Worm (Caenorhabditis elegans) whole organism, L1 larva: ENCODE results near the gene fbxb-58.

ENCODE experiments used
- C04F5.9 ChIP-seq: sonication (generic microtip); optimal IDR thresholded peaks from 2 replicates; lab custom pipeline; 2016; ENCODE audit warnings: missing genetic modification characterization, missing compliant biosample characterization
- C16A3.4 ChIP-seq: fragments of 150-350 bp; optimal IDR thresholded peaks from 2 replicates; lab custom pipeline; 2014; ENCODE audit warnings: missing biosample characterization, missing genetic modification characterization
- Y116A8C.19 ChIP-seq: sonication (generic microtip); optimal IDR thresholded peaks from 2 replicates; lab custom pipeline; 2016; ENCODE audit warnings: missing compliant biosample characterization, missing genetic modification characterization, borderline replicate concordance
- aha-1 ChIP-seq: fragments of 150-350 bp; optimal IDR thresholded peaks from 2 replicates; lab custom pipeline; 2014; ENCODE audit warnings: missing biosample characterization, missing genetic modification characterization
- alr-1 ChIP-seq: fragments of 200-800 bp; sonication (Bioruptor generic); optimal IDR thresholded peaks from 2 replicates; lab custom pipeline; 2018; ENCODE audit warnings: borderline replicate concordance, mild to moderate bottlenecking, missing genetic modification characterization, missing compliant biosample characterization
- aly-2 ChIP-seq: fragments of 150-350 bp; optimal IDR thresholded peaks from 2 replicates; lab custom pipeline; 2014; ENCODE audit warnings: missing biosample characterization, missing genetic modification characterization
- ama-1 ChIP-seq: fragments of 150-350 bp; optimal IDR thresholded peaks from 2 replicates; lab custom pipeline; 2014
- blmp-1 ChIP-seq: fragments of 150-350 bp; optimal IDR thresholded peaks from 2 replicates; lab custom pipeline; 2014; ENCODE audit warnings: missing biosample characterization, missing genetic modification characterization
- ceh-63 ChIP-seq: fragments of 200-800 bp; sonication (Bioruptor generic); optimal IDR thresholded peaks from 2 replicates; lab custom pipeline; 2018; ENCODE audit warnings: mild to moderate bottlenecking, missing genetic modification characterization, missing compliant biosample characterization
- ceh-82 ChIP-seq, 3 experiments: fragments of 150-350 bp in 1 of 3; sonication (generic microtip) in 2 of 3; optimal IDR thresholded peaks; 2 replicates each; lab custom pipeline; 2014 to 2017; ENCODE audit warnings: missing biosample characterization in 3 of 3, missing genetic modification characterization in 3 of 3
- ceh-88 ChIP-seq: fragments of 200-800 bp; sonication (Bioruptor generic); IDR thresholded peaks from 2 replicates; pipeline ENCODE4 v1.3.6; 2022; ENCODE audit warnings: missing genetic modification characterization, missing compliant biosample characterization
- ces-1 ChIP-seq: fragments of 150-350 bp; optimal IDR thresholded peaks from 2 replicates; lab custom pipeline; 2014; ENCODE audit warnings: missing biosample characterization, missing genetic modification reagents, missing genetic modification characterization
- dpl-1 ChIP-seq, 3 experiments: fragments of 150-350 bp in 2 of 3; sonication (generic microtip) in 1 of 3; optimal IDR thresholded peaks; 2 replicates each; lab custom pipeline; 2014 to 2017; ENCODE audit warnings: missing biosample characterization in 3 of 3, missing genetic modification characterization in 3 of 3, missing genetic modification reagents in 3 of 3
- efl-3 ChIP-seq: fragments of 200-800 bp; sonication (Bioruptor generic); optimal IDR thresholded peaks from 2 replicates; lab custom pipeline; 2018; ENCODE audit warnings: mild to moderate bottlenecking, missing genetic modification characterization, missing compliant biosample characterization
- egl-27 ChIP-seq, 2 experiments: fragments of 150-350 bp in 1 of 2; sonication (generic microtip); optimal IDR thresholded peaks; 3 replicates each; lab custom pipeline; 2017 to 2018; ENCODE audit warnings: missing biosample characterization in 2 of 2, missing genetic modification characterization in 2 of 2, missing genetic modification reagents in 2 of 2
- elt-3 ChIP-seq, 6 experiments: fragments of 150-350 bp in 1 of 6; sonication (generic microtip); optimal IDR thresholded peaks; 2 replicates each; lab custom pipeline; 2017 to 2018; ENCODE audit warnings: missing biosample characterization in 6 of 6, missing genetic modification characterization in 6 of 6, inconsistent platforms in 1 of 6
- fkh-10 ChIP-seq: sonication (generic microtip); optimal IDR thresholded peaks from 2 replicates; lab custom pipeline; 2017; ENCODE audit warnings: missing biosample characterization, missing genetic modification reagents, missing genetic modification characterization
- hlh-17 ChIP-seq: fragments of 200-800 bp; sonication (Bioruptor generic); optimal IDR thresholded peaks from 2 replicates; lab custom pipeline; 2018; ENCODE audit warnings: missing genetic modification characterization, mild to moderate bottlenecking, missing compliant biosample characterization, moderate library complexity, borderline replicate concordance
- hpl-2 ChIP-seq: fragments of 150-350 bp; optimal IDR thresholded peaks from 2 replicates; lab custom pipeline; 2014; ENCODE audit warnings: missing biosample characterization, missing genetic modification reagents, missing genetic modification characterization
- irx-1 ChIP-seq: sonication (generic microtip); optimal IDR thresholded peaks from 2 replicates; lab custom pipeline; 2016; ENCODE audit warnings: missing genetic modification characterization, missing compliant biosample characterization
- isw-1 ChIP-seq: fragments of 200-800 bp; sonication (Bioruptor generic); IDR thresholded peaks from 2 replicates; pipeline ENCODE4 v1.3.6; 2022; ENCODE audit warnings: missing genetic modification characterization, missing compliant biosample characterization
- lin-14 ChIP-seq: fragments of 200-800 bp; sonication (Bioruptor generic); optimal IDR thresholded peaks from 2 replicates; lab custom pipeline; 2018; ENCODE audit warnings: mild to moderate bottlenecking, missing genetic modification characterization, moderate library complexity, missing compliant biosample characterization
- lin-39 ChIP-seq: fragments of 150-350 bp; optimal IDR thresholded peaks from 2 replicates; lab custom pipeline; 2014; ENCODE audit warnings: missing biosample characterization, missing genetic modification reagents, missing genetic modification characterization
- lsy-2 ChIP-seq, 2 experiments: fragments of 150-350 bp; optimal IDR thresholded peaks; 2 replicates each; lab custom pipeline; 2014; ENCODE audit warnings: missing biosample characterization in 2 of 2, missing genetic modification characterization in 2 of 2
- mep-1 ChIP-seq: fragments of 150-350 bp; optimal IDR thresholded peaks from 2 replicates; lab custom pipeline; 2014; ENCODE audit warnings: missing biosample characterization, missing genetic modification characterization
- nhr-11 ChIP-seq: fragments of 150-350 bp; optimal IDR thresholded peaks from 2 replicates; lab custom pipeline; 2014; ENCODE audit warnings: missing biosample characterization, missing genetic modification characterization
- nhr-19 ChIP-seq: fragments of 200-800 bp; sonication (Bioruptor generic); conservative IDR thresholded peaks from 2 replicates; pipeline ENCODE4 v1.3.6; 2022; ENCODE audit warnings: missing genetic modification characterization, missing compliant biosample characterization
- nhr-20 ChIP-seq: sonication (generic microtip); optimal IDR thresholded peaks from 2 replicates; lab custom pipeline; 2016; ENCODE audit warnings: mild to moderate bottlenecking, missing genetic modification characterization, missing compliant biosample characterization
- nhr-47 ChIP-seq: sonication (generic microtip); optimal IDR thresholded peaks from 2 replicates; lab custom pipeline; 2016; ENCODE audit warnings: mild to moderate bottlenecking, missing genetic modification characterization, moderate library complexity, missing compliant biosample characterization
- nhr-77 ChIP-seq: fragments of 150-350 bp; optimal IDR thresholded peaks from 2 replicates; lab custom pipeline; 2014; ENCODE audit warnings: missing biosample characterization, missing genetic modification characterization
- nhr-85 ChIP-seq: sonication (generic microtip); peaks from one replicate; lab custom pipeline; 2016; ENCODE audit warnings: missing genetic modification characterization, inconsistent platforms, missing compliant biosample characterization
- pax-3 ChIP-seq: fragments of 200-800 bp; sonication (Bioruptor generic); optimal IDR thresholded peaks from 2 replicates; lab custom pipeline; 2018; ENCODE audit warnings: mild to moderate bottlenecking, missing genetic modification characterization, moderate library complexity, missing compliant biosample characterization
- rnt-1 ChIP-seq: sonication (generic microtip); optimal IDR thresholded peaks from 2 replicates; lab custom pipeline; 2016; ENCODE audit warnings: mild to moderate bottlenecking, missing genetic modification characterization, moderate library complexity, missing compliant biosample characterization
- snu-23 ChIP-seq: sonication (generic microtip); optimal IDR thresholded peaks from 2 replicates; lab custom pipeline; 2016; ENCODE audit warnings: missing genetic modification characterization, missing compliant biosample characterization
- sox-4 ChIP-seq: sonication (generic microtip); optimal IDR thresholded peaks from 2 replicates; lab custom pipeline; 2016; ENCODE audit warnings: missing genetic modification characterization, missing compliant biosample characterization
- sptf-1 ChIP-seq: fragments of 150-350 bp; optimal IDR thresholded peaks from 2 replicates; lab custom pipeline; 2014; ENCODE audit warnings: missing biosample characterization, missing genetic modification characterization
- sup-37 ChIP-seq: fragments of 200-800 bp; sonication (Bioruptor generic); optimal IDR thresholded peaks from 2 replicates; lab custom pipeline; 2018; ENCODE audit warnings: mild to moderate bottlenecking, missing genetic modification characterization, missing compliant biosample characterization
- swsn-7 ChIP-seq: sonication (generic microtip); optimal IDR thresholded peaks from 2 replicates; lab custom pipeline; 2016; ENCODE audit warnings: missing genetic modification characterization, missing compliant biosample characterization
- tbx-2 ChIP-seq: sonication (generic microtip); optimal IDR thresholded peaks from 2 replicates; lab custom pipeline; 2016; ENCODE audit warnings: missing genetic modification characterization, missing compliant biosample characterization
- unc-86 ChIP-seq: sonication (generic microtip); optimal IDR thresholded peaks from 2 replicates; lab custom pipeline; 2016; ENCODE audit warnings: missing genetic modification characterization, missing compliant biosample characterization
- vab-15 ChIP-seq: sonication (generic microtip); optimal IDR thresholded peaks from 2 replicates; lab custom pipeline; 2017; ENCODE audit warnings: missing genotype, mild to moderate bottlenecking, missing genetic modification characterization, missing compliant biosample characterization

The fbxb-58 gene

DNA sequence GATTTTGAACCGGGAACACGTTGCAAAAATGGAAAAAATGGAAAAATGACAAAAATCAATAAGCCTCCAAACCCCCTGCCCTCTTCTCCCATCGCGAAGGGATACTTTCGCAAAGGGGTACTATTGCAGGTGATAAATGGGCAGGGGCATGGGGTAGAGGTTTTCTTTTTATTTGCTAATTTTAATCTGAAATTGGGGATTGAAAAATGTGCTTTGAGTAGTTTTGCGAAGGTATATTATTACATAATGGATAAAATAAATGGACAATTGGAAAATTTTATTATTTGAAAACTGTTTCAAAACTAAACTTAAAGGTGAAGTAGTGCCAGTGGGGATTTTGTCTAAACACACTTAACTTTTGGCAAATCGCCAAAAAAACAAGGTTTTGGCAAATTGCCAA, 924 bp upstream of the fbxb-58 start (continued):
- TF ChIP-seq ceh-63 (GFP tag; lab: Kevin White, UChicago), result peak; percentile 73
- peak; percentile 97 for TF ChIP-seq nhr-11 (tag; lab: Kevin White, UChicago)
- no peak for TF ChIP-seq ama-1 (lab: Kevin White, UChicago)
- no peak for TF ChIP-seq sptf-1 (tag; lab: Kevin White, UChicago)
- TF ChIP-seq C16A3.4 (tag; lab: Kevin White, UChicago), result peak; percentile 98
- TF ChIP-seq mep-1 (tag; lab: Kevin White, UChicago), result peak; percentile 96
- no peak for TF ChIP-seq alr-1
- peak; percentile 96 for TF ChIP-seq sox-4 (tag; lab: Kevin White, UChicago)
- TF ChIP-seq sup-37, result peak; percentile 68
- TF ChIP-seq lin-14 (GFP tag; lab: Kevin White, UChicago), result peak; percentile 93
- peak; percentile 87 for TF ChIP-seq aly-2 (tag; lab: Kevin White, UChicago)
- no peak for TF ChIP-seq Y116A8C.19 (tag; lab: Kevin White, UChicago)
- peak; percentile 57 for TF ChIP-seq efl-3 (GFP tag; lab: Kevin White, UChicago)
- TF ChIP-seq swsn-7 (tag; lab: Kevin White, UChicago), result peak; percentile 93
- peak; percentile 43 to 55 (median 51) for TF ChIP-seq dpl-1 (GFP tag; optimal IDR thresholded peaks at IDR 0.05; lab: Kevin White, UChicago)
- TF ChIP-seq tbx-2 (tag; lab: Kevin White, UChicago), result peak; percentile 94
- peak; percentile 95 for TF ChIP-seq hpl-2 (GFP tag; lab: Kevin White, UChicago)
- peak; percentile 97 for TF ChIP-seq nhr-77
- TF ChIP-seq nhr-47, result peak; percentile 99
- TF ChIP-seq ces-1 (GFP tag; lab: Kevin White, UChicago), result no peak
- TF ChIP-seq irx-1 (tag; lab: Kevin White, UChicago), result peak; percentile 94
- peak; percentile 76 for TF ChIP-seq isw-1 (GFP tag; lab: Robert Waterston, UW)
- TF ChIP-seq nhr-85 (tag; lab: Kevin White, UChicago), result peak; percentile 92
- TF ChIP-seq vab-15, result peak; percentile 70
- peak; percentile 93 for TF ChIP-seq pax-3 (tag; lab: Kevin White, UChicago)
- peak; percentile 67 to 77 for TF ChIP-seq egl-27 (tag; optimal IDR thresholded peaks at IDR 0.05; lab: Kevin White, UChicago)
- peak; percentile 98 to 99 (median 99) for TF ChIP-seq ceh-82 (tag; optimal IDR thresholded peaks at IDR 0.05; lab: Kevin White, UChicago)
- peak; percentile 92 for TF ChIP-seq lsy-2 (tag; optimal IDR thresholded peaks at IDR 0.05; lab: Kevin White, UChicago)
- peak; percentile 99 for TF ChIP-seq snu-23
- TF ChIP-seq C04F5.9 (tag; lab: Kevin White, UChicago), result peak; percentile 87
- peak; percentile 95 for TF ChIP-seq nhr-19
- peak; percentile 87 for TF ChIP-seq unc-86 (tag; lab: Kevin White, UChicago)
- peak; percentile 99 for TF ChIP-seq fkh-10 (GFP tag; lab: Kevin White, UChicago)
- peak; percentile 90 for TF ChIP-seq ceh-88 (GFP tag; lab: Robert Waterston, UW)

DNA sequence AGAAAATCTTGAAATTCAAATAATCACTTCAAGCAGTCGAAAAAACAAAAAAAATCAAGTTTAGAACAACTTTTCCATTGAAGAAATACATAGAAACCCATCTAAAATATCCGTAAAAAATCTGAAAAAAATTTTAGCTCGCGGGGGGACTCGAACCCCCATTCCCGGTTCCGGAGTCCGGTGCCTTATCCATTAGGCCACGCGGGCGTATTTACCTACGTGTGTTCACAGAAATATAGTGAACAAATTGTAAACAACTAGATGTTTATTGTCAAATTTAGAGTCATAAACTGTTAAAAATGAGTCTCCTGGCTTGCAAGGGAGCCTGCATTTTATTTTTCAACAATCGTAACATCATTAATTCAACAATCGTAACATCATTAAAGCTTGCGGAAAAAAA, 1.8 kb downstream of the fbxb-58 start:
- no peak for TF ChIP-seq lin-39 (tag; lab: Kevin White, UChicago)
- TF ChIP-seq elt-3 (tag; optimal IDR thresholded peaks at IDR 0.05; lab: Kevin White, UChicago), result no peak
- TF ChIP-seq rnt-1 (tag; lab: Kevin White, UChicago), result no peak
- TF ChIP-seq blmp-1, result no peak
- no peak for TF ChIP-seq C16A3.4 (tag; lab: Kevin White, UChicago)
- TF ChIP-seq aha-1, result no peak
- TF ChIP-seq hlh-17 (GFP tag; lab: Kevin White, UChicago), result no peak
- no peak for TF ChIP-seq nhr-20 (tag; lab: Kevin White, UChicago)
- no peak for TF ChIP-seq nhr-77
